Fruit fly (Drosophila melanogaster) whole organism, embryonic: ENCODE results near the gene obst-B.

Experiments used
- CG33213 ChIP-seq: fragments of 200-800 bp; sonication (Bioruptor generic); optimal IDR thresholded peaks from 3 replicates; lab custom pipeline; 2016; ENCODE audit warnings: missing biosample characterization, missing genetic modification characterization
- CG3838 ChIP-seq: fragments of 200-800 bp; sonication (Bioruptor generic); optimal IDR thresholded peaks from 3 replicates; lab custom pipeline; 2016; ENCODE audit warnings: missing biosample characterization, missing genetic modification characterization
- CG5245 ChIP-seq: fragments of 200-800 bp; sonication (Bioruptor generic); optimal IDR thresholded peaks from 3 replicates; lab custom pipeline; 2016; ENCODE audit warnings: missing biosample characterization, missing genetic modification characterization
- CG7839 ChIP-seq: fragments of 200-800 bp; sonication (Bioruptor generic); optimal IDR thresholded peaks from 3 replicates; lab custom pipeline; 2018; ENCODE audit warnings: missing biosample characterization, mild to moderate bottlenecking, missing genetic modification characterization, moderate library complexity
- CG7987 ChIP-seq: fragments of 200-800 bp; sonication (Bioruptor generic); optimal IDR thresholded peaks from 2 replicates; lab custom pipeline; 2018; ENCODE audit warnings: missing biosample characterization, mild to moderate bottlenecking, missing genetic modification characterization, moderate library complexity
- ase ChIP-seq: fragments of 200-800 bp; sonication (Bioruptor generic); IDR thresholded peaks from 3 replicates; pipeline ENCODE4 v1.3.6; 2022; ENCODE audit warnings: missing biosample characterization, missing genetic modification characterization
- dati ChIP-seq: fragments of 200-800 bp; sonication (Bioruptor generic); IDR thresholded peaks from 2 replicates; pipeline ENCODE4 v1.3.6; 2022; ENCODE audit warnings: missing biosample characterization, missing genetic modification characterization
- sisA ChIP-seq: fragments of 200-800 bp; sonication (Bioruptor generic); IDR thresholded peaks from 2 replicates; pipeline ENCODE4 v1.3.6; 2022; ENCODE audit warnings: missing biosample characterization, missing genetic modification characterization
- wor ChIP-seq: fragments of 200-800 bp; sonication (Bioruptor generic); IDR thresholded peaks from 2 replicates; pipeline ENCODE4 v1.3.6; 2022; ENCODE audit warnings: missing biosample characterization, missing genetic modification characterization

dm6 chr2L:10017363-10017762 is 15.1 kb upstream of the obst-B start, which contains the start of gene CG13131:
- no peak for TF ChIP-seq CG7987 (GFP tag; lab: Kevin White, UChicago)
- no peak for TF ChIP-seq CG5245 (GFP tag; lab: Kevin White, UChicago)
- TF ChIP-seq CG7839 (tag; lab: Kevin White, UChicago), result no peak
- no peak for TF ChIP-seq CG3838
- no peak for TF ChIP-seq CG33213 (GFP tag; lab: Kevin White, UChicago)
- no peak for TF ChIP-seq wor (GFP tag; lab: Robert Waterston, UW)
- no peak for TF ChIP-seq sisA (GFP tag; lab: Robert Waterston, UW)
- no peak for TF ChIP-seq dati (GFP tag; lab: Robert Waterston, UW)
- TF ChIP-seq ase, result no peak
